Fruit fly (Drosophila melanogaster) S2 (cell line): ENCODE results near the gene Amacr.
A peak's percentile ranks its signal among the peaks of the same experiment; 100 is the strongest.

Experiments used
- CG8478 ChIP-seq: fragments of >200 bp; optimal IDR thresholded peaks from 2 replicates; lab custom pipeline; 2018
- CTCF ChIP-seq, 2 experiments: fragments of >200 bp; optimal IDR thresholded peaks; 2 replicates each; lab custom pipeline; 2018

Gene Amacr

dm6 chr2L:20783908-20784307 lies 31.8 kb upstream of the Amacr start:
- no peak for TF ChIP-seq CTCF (optimal IDR thresholded peaks at IDR 0.05; lab: Kevin White, UChicago)
- no peak for TF ChIP-seq CG8478

- TF ChIP-seq CTCF (optimal IDR thresholded peaks at IDR 0.05; lab: Kevin White, UChicago) (no peak), CG8478 (no peak)
These were observed 30.9 kb upstream of the Amacr start for dm6 chr2L:20783044-20783443.

- TF ChIP-seq CTCF (optimal IDR thresholded peaks at IDR 0.05; lab: Kevin White, UChicago) (no peak), CG8478 (no peak)
These were observed 28.6 kb upstream of the Amacr start for dm6 chr2L:20780768-20781167.

dm6 chr2L:20778380-20778779 lies 26.2 kb upstream of the Amacr start:
- TF ChIP-seq CG8478 (no peak), CTCF (optimal IDR thresholded peaks at IDR 0.05; lab: Kevin White, UChicago) (no peak)

- TF ChIP-seq CTCF (optimal IDR thresholded peaks at IDR 0.05; lab: Kevin White, UChicago), result no peak
- TF ChIP-seq CG8478, result no peak
These were observed 24.9 kb upstream of the Amacr start for dm6 chr2L:20776940-20777502.

dm6 chr2L:20775941-20776340 lies 23.8 kb upstream of the Amacr start:
- TF ChIP-seq CTCF (optimal IDR thresholded peaks at IDR 0.05; lab: Kevin White, UChicago) (no peak), CG8478 (no peak)

- TF ChIP-seq CTCF (optimal IDR thresholded peaks at IDR 0.05; lab: Kevin White, UChicago), result no peak
- TF ChIP-seq CG8478, result no peak
These were observed 22.3 kb upstream of the Amacr start for dm6 chr2L:20774464-20774863.

- TF ChIP-seq CG8478 (no peak), CTCF (optimal IDR thresholded peaks at IDR 0.05; lab: Kevin White, UChicago) (no peak)
These were observed 21.4 kb upstream of the Amacr start for dm6 chr2L:20773453-20774054.

dm6 chr2L:20770242-20770769 lies 18.2 kb upstream of the Amacr start, which contains the start of gene cad:
Gene cad, plus strand, starts transcription at chr2L:20770731.
- TF ChIP-seq CTCF (optimal IDR thresholded peaks at IDR 0.05; lab: Kevin White, UChicago) (peak; percentile 52 to 64), CG8478 (no peak)

- no peak for TF ChIP-seq CTCF (optimal IDR thresholded peaks at IDR 0.05; lab: Kevin White, UChicago)
- no peak for TF ChIP-seq CG8478
These were observed 16.5 kb upstream of the Amacr start for dm6 chr2L:20768568-20769071.

dm6 chr2L:20764663-20765062 lies 12.5 kb upstream of the Amacr start:
- no peak for TF ChIP-seq CG8478
- no peak for TF ChIP-seq CTCF (optimal IDR thresholded peaks at IDR 0.05; lab: Kevin White, UChicago)

dm6 chr2L:20761951-20762538 lies 9.9 kb upstream of the Amacr start:
- TF ChIP-seq CG8478, result no peak
- TF ChIP-seq CTCF (optimal IDR thresholded peaks at IDR 0.05; lab: Kevin White, UChicago), result no peak

- TF ChIP-seq CG8478 (no peak), CTCF (optimal IDR thresholded peaks at IDR 0.05; lab: Kevin White, UChicago) (no peak)
These were observed 8.8 kb upstream of the Amacr start for dm6 chr2L:20760956-20761355.

- TF ChIP-seq CTCF (optimal IDR thresholded peaks at IDR 0.05; lab: Kevin White, UChicago), result no peak
- TF ChIP-seq CG8478, result no peak
These were observed 7.8 kb upstream of the Amacr start for dm6 chr2L:20759809-20760485.

- TF ChIP-seq CTCF (optimal IDR thresholded peaks at IDR 0.05; lab: Kevin White, UChicago) (no peak), CG8478 (no peak)
These were observed 6.8 kb upstream of the Amacr start for dm6 chr2L:20758847-20759465.
